Worm (Caenorhabditis elegans): ENCODE measurements around the gene cept-1.

The cept-1 gene

ce11 chrX:12721429-12721828 is 40.4 kb upstream of the cept-1 start:
- TF ChIP-seq isw-1 (GFP tag; IDR thresholded peaks at IDR 0.05): no peak
- TF ChIP-seq efl-1 (optimal IDR thresholded peaks at IDR 0.05): no peak
- TF ChIP-seq efl-1 (GFP tag; optimal IDR thresholded peaks at IDR 0.05 in 1 of 2): no peak
- TF ChIP-seq lin-14 (GFP tag; optimal IDR thresholded peaks at IDR 0.05): peak; percentile 26
- TF ChIP-seq tbx-2 (tag; optimal IDR thresholded peaks at IDR 0.05): peak; percentile 13
- no peak for TF ChIP-seq ets-5 (GFP tag; IDR thresholded peaks at IDR 0.05)
- TF ChIP-seq fkh-4 (tag; optimal IDR thresholded peaks at IDR 0.05; ENCODE audit: borderline replicate concordance): no peak

DNA sequence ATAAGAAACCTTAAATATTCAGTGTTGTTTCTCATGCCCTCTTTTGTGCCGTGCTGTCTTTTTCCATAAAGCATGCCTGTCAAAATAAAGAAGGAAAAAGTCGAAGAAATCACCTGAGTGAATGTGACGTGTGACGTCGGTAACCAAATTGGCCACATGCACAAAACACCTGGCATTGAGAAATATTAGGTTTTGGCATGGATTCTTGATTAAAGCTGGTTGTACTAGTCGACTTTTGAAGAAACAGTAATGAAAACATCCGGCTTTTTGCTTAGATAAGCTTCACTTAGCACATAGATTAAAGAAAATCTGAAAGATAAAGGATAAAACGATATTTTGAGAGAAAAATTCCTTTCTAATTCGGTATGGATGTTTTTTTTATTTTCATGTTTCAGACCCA is 35.7 kb upstream of the cept-1 start:
- TF ChIP-seq fkh-8 (tag; optimal IDR thresholded peaks at IDR 0.05) (peak; percentile 54), dsc-1 (tag; optimal IDR thresholded peaks at IDR 0.05) (peak; percentile 21), pqm-1 (tag; optimal IDR thresholded peaks at IDR 0.05) (no peak), hlh-4 (tag; optimal IDR thresholded peaks at IDR 0.05) (peak; percentile 26), nhr-71 (tag; optimal IDR thresholded peaks at IDR 0.05) (peak; percentile 26)

DNA sequence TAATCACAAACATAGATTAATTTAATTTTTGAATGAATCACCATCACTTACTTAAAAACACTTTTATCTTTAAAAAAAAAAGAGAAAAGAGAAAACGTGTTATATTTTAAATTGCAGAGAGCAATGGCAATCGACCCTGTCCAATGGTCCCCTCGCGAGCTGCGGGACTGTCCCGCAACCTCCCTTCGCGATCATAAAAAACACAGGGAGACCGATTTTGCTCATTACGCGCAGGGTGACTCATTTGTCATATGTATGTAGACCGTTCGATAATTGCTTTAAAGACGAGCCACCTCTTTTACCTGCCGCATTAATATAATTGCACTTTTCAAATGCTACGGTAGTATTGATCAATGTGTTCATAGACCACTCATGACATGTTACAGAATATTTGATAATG is 31.8 kb upstream of the cept-1 start:
- peak; percentile 19 for TF ChIP-seq nhr-85 (tag)
- no peak for TF ChIP-seq fkh-4 (tag; optimal IDR thresholded peaks at IDR 0.05; ENCODE audit: borderline replicate concordance)

DNA sequence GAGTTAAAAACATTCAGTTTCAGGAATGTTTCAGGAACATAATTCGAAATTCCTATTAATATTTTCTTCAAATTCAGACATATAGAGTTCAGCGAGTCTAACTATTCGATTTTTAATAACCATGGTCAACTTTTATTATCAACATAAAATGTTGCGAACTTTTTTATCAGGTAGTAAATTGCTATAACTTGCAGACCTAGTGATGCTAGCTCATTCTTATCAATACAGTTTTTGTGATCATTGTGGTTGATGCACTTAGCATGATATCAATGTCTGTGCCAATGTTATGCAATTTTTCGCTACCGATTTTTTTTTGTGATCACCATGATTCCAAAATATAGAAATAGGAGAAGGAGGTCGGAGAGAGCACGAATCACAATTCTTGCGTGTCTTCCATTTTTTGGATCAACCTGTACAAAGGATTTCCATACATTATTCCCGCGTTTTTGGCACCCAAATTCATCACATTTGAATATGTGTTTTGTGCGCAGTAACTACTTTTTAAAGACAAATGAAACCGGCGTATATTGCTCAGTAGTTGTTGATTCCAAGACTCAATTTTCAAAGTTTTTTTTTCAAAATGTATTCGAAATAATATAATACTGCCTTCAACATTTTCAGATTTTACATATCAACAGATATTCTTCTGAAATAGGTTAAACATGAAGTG is 30.6 kb upstream of the cept-1 start, which contains the start of gene pgp-12:
Gene pgp-12 (plus strand): TSS at position 620 of the 670 bp plus-strand sequence.
- TF ChIP-seq ets-5 (GFP tag; IDR thresholded peaks at IDR 0.05) (no peak), snpc-4 (tag; optimal IDR thresholded peaks at IDR 0.05) (no peak), isw-1 (GFP tag; IDR thresholded peaks at IDR 0.05) (no peak), jun-1 (tag; optimal IDR thresholded peaks at IDR 0.05) (no peak), tlp-1 (tag; optimal IDR thresholded peaks at IDR 0.05) (no peak), efl-1 (optimal IDR thresholded peaks at IDR 0.05) (no peak), efl-1 (GFP tag; optimal IDR thresholded peaks at IDR 0.05 in 1 of 2) (peak in 1 of 2 experiments; percentile 77), elt-2 (tag; optimal IDR thresholded peaks at IDR 0.05) (no peak), unc-30 (tag; optimal IDR thresholded peaks at IDR 0.05) (no peak), nhr-12 (tag; optimal IDR thresholded peaks at IDR 0.05) (no peak)

DNA sequence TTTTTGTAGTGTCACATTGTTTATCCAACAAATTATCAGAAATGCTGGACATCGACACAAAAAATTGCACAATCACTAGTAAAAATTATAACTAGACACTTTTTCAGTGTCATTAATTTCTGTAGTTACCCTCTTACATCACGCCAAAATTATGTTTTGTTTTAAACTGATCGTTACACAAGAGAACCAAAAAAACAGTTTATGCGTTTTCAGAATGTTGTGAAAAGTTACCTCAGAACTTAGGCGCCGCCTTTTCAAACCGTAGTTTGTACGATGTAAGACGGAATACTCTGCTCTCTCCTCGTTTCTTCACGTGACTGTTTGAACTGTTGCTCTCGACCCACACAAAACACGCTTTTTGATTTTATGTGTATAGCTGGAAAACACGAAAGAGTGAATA is 23.4 kb upstream of the cept-1 start, which contains the start of gene pgp-13:
Gene pgp-13 (plus strand): TSS at position 301 of the 400 bp plus-strand sequence.
- TF ChIP-seq elt-2 (tag; optimal IDR thresholded peaks at IDR 0.05): no peak
- TF ChIP-seq pag-3 (tag; optimal IDR thresholded peaks at IDR 0.05; ENCODE audit: borderline replicate concordance, insufficient read depth): no peak
- no peak for TF ChIP-seq pax-3 (tag; optimal IDR thresholded peaks at IDR 0.05)
- TF ChIP-seq dsc-1 (tag; optimal IDR thresholded peaks at IDR 0.05): no peak
- TF ChIP-seq ets-5 (GFP tag; IDR thresholded peaks at IDR 0.05): no peak
- TF ChIP-seq mef-2 (tag; optimal IDR thresholded peaks at IDR 0.05): no peak
- TF ChIP-seq fkh-10 (GFP tag; optimal IDR thresholded peaks at IDR 0.05): no peak

- TF ChIP-seq lin-14 (GFP tag; optimal IDR thresholded peaks at IDR 0.05): peak; percentile 20
- no peak for TF ChIP-seq unc-30 (tag; optimal IDR thresholded peaks at IDR 0.05)
- no peak for TF ChIP-seq nhr-47 (tag; optimal IDR thresholded peaks at IDR 0.05)
- TF ChIP-seq nhr-77 (tag; optimal IDR thresholded peaks at IDR 0.05): peak; percentile 51
- TF ChIP-seq mef-2 (tag; optimal IDR thresholded peaks at IDR 0.05): no peak
These were observed 12.2 kb upstream of the cept-1 start, which contains the start of gene pgp-14 for ce11 chrX:12749530-12750240. TSS of gene pgp-14 (minus strand) at chrX:12749580.

- TF ChIP-seq C04F5.9 (tag; optimal IDR thresholded peaks at IDR 0.05) (no peak), nhr-47 (tag; optimal IDR thresholded peaks at IDR 0.05) (no peak), ceh-88 (GFP tag; IDR thresholded peaks at IDR 0.05) (no peak), nhr-90 (tag; optimal IDR thresholded peaks at IDR 0.05; ENCODE audit: poor library complexity) (no peak), dpl-1 (GFP tag; optimal IDR thresholded peaks at IDR 0.05) (no peak), jun-1 (tag; optimal IDR thresholded peaks at IDR 0.05) (no peak), lin-39 (tag; optimal IDR thresholded peaks at IDR 0.05) (no peak), unc-62 (GFP tag; optimal IDR thresholded peaks at IDR 0.05) (no peak), skn-1 (tag; optimal IDR thresholded peaks at IDR 0.05) (no peak), fkh-4 (tag; optimal IDR thresholded peaks at IDR 0.05; ENCODE audit: borderline replicate concordance) (no peak), lin-14 (GFP tag; optimal IDR thresholded peaks at IDR 0.05) (peak; percentile 11), snpc-4 (tag; optimal IDR thresholded peaks at IDR 0.05) (no peak), tbx-2 (tag; optimal IDR thresholded peaks at IDR 0.05) (peak; percentile 15), hlh-4 (tag; optimal IDR thresholded peaks at IDR 0.05) (no peak), nhr-77 (tag; optimal IDR thresholded peaks at IDR 0.05) (peak; percentile 92), nhr-84 (tag; optimal IDR thresholded peaks at IDR 0.05) (no peak), elt-3 (tag; optimal IDR thresholded peaks at IDR 0.05) (no peak), ceh-90 (tag; optimal IDR thresholded peaks at IDR 0.05) (no peak), mab-9 (GFP tag; IDR thresholded peaks at IDR 0.05) (no peak), nhr-237 (tag; optimal IDR thresholded peaks at IDR 0.05) (peak; percentile 50)
These were observed 11.1 kb upstream of the cept-1 start for ce11 chrX:12750805-12751204.

All from whole organism, L1 larva.